Fruit fly (Drosophila melanogaster) whole organism, pupa: Measurements from ENCODE around the gene nAChRalpha7.

Experiments used
- CG10348 ChIP-seq: fragments of 200-800 bp; sonication (Bioruptor generic); IDR thresholded peaks from 2 replicates; pipeline ENCODE4 v1.3.6; 2022; ENCODE audit warnings: missing biosample characterization, missing genetic modification characterization
- CG12605 ChIP-seq: fragments of 200-800 bp; sonication (Bioruptor generic); IDR thresholded peaks from 2 replicates; pipeline ENCODE4 v1.3.6; 2022; ENCODE audit warnings: missing biosample characterization, missing genetic modification characterization
- CG13204 ChIP-seq: fragments of 200-800 bp; sonication (Bioruptor generic); optimal IDR thresholded peaks from 2 replicates; lab custom pipeline; 2018; ENCODE audit warnings: missing biosample characterization, mild to moderate bottlenecking, missing genetic modification characterization, moderate library complexity
- CG14655 ChIP-seq: fragments of 200-800 bp; sonication (Bioruptor generic); optimal IDR thresholded peaks from 3 replicates; lab custom pipeline; 2017; ENCODE audit warnings: mild to moderate bottlenecking, missing biosample characterization, missing genetic modification reagents, missing genetic modification characterization
- CG15710 ChIP-seq: fragments of 200-800 bp; sonication (Bioruptor generic); optimal IDR thresholded peaks from 2 replicates; lab custom pipeline; 2018; ENCODE audit warnings: missing biosample characterization, mild to moderate bottlenecking, missing genetic modification characterization, moderate library complexity
- CG17806 ChIP-seq: fragments of 200-800 bp; sonication (Bioruptor generic); optimal IDR thresholded peaks from 2 replicates; lab custom pipeline; 2018; ENCODE audit warnings: missing biosample characterization, mild to moderate bottlenecking, missing genetic modification characterization, moderate library complexity
- CG32121 ChIP-seq: fragments of 200-800 bp; sonication (Bioruptor generic); IDR thresholded peaks from 2 replicates; pipeline ENCODE4 v1.3.6; 2022; ENCODE audit warnings: missing biosample characterization, missing genetic modification characterization
- CG34367 ChIP-seq: fragments of 200-800 bp; sonication (Bioruptor generic); optimal IDR thresholded peaks from 2 replicates; lab custom pipeline; 2018; ENCODE audit warnings: missing biosample characterization, mild to moderate bottlenecking, missing genetic modification characterization
- CG4496 ChIP-seq: fragments of 200-800 bp; sonication (Bioruptor generic); IDR thresholded peaks from 3 replicates; pipeline ENCODE4 v1.3.6; 2022; ENCODE audit warnings: missing biosample characterization, missing genetic modification characterization
- CG8159 ChIP-seq: fragments of 200-800 bp; sonication (Bioruptor generic); optimal IDR thresholded peaks from 3 replicates; lab custom pipeline; 2018; ENCODE audit warnings: missing biosample characterization, mild to moderate bottlenecking, missing genetic modification characterization, moderate library complexity
- CG8301 ChIP-seq: fragments of 200-800 bp; sonication (Bioruptor generic); optimal IDR thresholded peaks from 2 replicates; lab custom pipeline; 2018; ENCODE audit warnings: missing biosample characterization, mild to moderate bottlenecking, missing genetic modification characterization
- CG9948 ChIP-seq: fragments of 200-800 bp; sonication (Bioruptor generic); optimal IDR thresholded peaks from 2 replicates; lab custom pipeline; 2018; ENCODE audit warnings: missing biosample characterization, mild to moderate bottlenecking, missing genetic modification characterization, moderate library complexity
- D1 ChIP-seq: fragments of 200-800 bp; sonication (Bioruptor generic); optimal IDR thresholded peaks from 2 replicates; lab custom pipeline; 2018; ENCODE audit warnings: missing biosample characterization, mild to moderate bottlenecking, missing genetic modification characterization, moderate library complexity
- EcR ChIP-seq: fragments of 200-800 bp; sonication (Bioruptor generic); optimal IDR thresholded peaks from 3 replicates; lab custom pipeline; 2019; ENCODE audit warnings: missing biosample characterization, missing genetic modification characterization, mild to moderate bottlenecking, moderate library complexity, missing genetic modification reagents
- Ets98B ChIP-seq: fragments of 200-800 bp; sonication (Bioruptor generic); IDR thresholded peaks from 2 replicates; pipeline ENCODE4 v1.3.6; 2022; ENCODE audit warnings: missing biosample characterization, missing genetic modification characterization
- Pif1A ChIP-seq: fragments of 200-800 bp; sonication (Bioruptor generic); optimal IDR thresholded peaks from 3 replicates; lab custom pipeline; 2016; ENCODE audit warnings: missing biosample characterization, missing genetic modification characterization
- Pif1B ChIP-seq: fragments of 200-800 bp; sonication (Bioruptor generic); optimal IDR thresholded peaks from 3 replicates; lab custom pipeline; 2016; ENCODE audit warnings: missing biosample characterization, missing genetic modification characterization
- Snoo ChIP-seq: fragments of 200-800 bp; sonication (Bioruptor generic); optimal IDR thresholded peaks from 3 replicates; lab custom pipeline; 2017; ENCODE audit warnings: missing biosample characterization, mild to moderate bottlenecking, missing genetic modification characterization, inconsistent platforms
- fd96Ca ChIP-seq: fragments of 200-800 bp; sonication (Bioruptor generic); IDR thresholded peaks from 3 replicates; pipeline ENCODE4 v1.3.6; 2022; ENCODE audit warnings: missing biosample characterization, missing genetic modification characterization
- gl ChIP-seq: fragments of 200-800 bp; sonication (Bioruptor generic); optimal IDR thresholded peaks from 2 replicates; lab custom pipeline; 2018; ENCODE audit warnings: missing biosample characterization, mild to moderate bottlenecking, missing genetic modification characterization
- rn ChIP-seq: fragments of 200-800 bp; sonication (Bioruptor generic); IDR thresholded peaks from 2 replicates; pipeline ENCODE4 v1.3.6; 2022; ENCODE audit warnings: missing biosample characterization, missing genetic modification characterization

The nAChRalpha7 gene

dm6 chrX:19348222-19348621, at the start of gene nAChRalpha7:
Gene nAChRalpha7, minus strand, starts transcription at chrX:19348447.
- no peak for TF ChIP-seq CG9948 (tag; lab: Kevin White, UChicago)
- TF ChIP-seq CG17806 = no peak
- no peak for TF ChIP-seq EcR (GFP tag; lab: Kevin White, UChicago)
- TF ChIP-seq Snoo (tag; lab: Kevin White, UChicago) = no peak
- TF ChIP-seq CG4496 (GFP tag; lab: Robert Waterston, UW) = no peak
- no peak for TF ChIP-seq CG8301 (tag; lab: Kevin White, UChicago)
- TF ChIP-seq Ets98B (GFP tag; lab: Robert Waterston, UW) = no peak
- TF ChIP-seq CG14655 (GFP tag; lab: Kevin White, UChicago) = no peak
- no peak for TF ChIP-seq Pif1A (GFP tag; lab: Kevin White, UChicago)
- no peak for TF ChIP-seq CG10348 (GFP tag; lab: Robert Waterston, UW)
- no peak for TF ChIP-seq rn (GFP tag; lab: Robert Waterston, UW)

- TF ChIP-seq Ets98B (GFP tag; lab: Robert Waterston, UW) = no peak
- TF ChIP-seq CG4496 (GFP tag; lab: Robert Waterston, UW) = no peak
- TF ChIP-seq CG8159 (tag; lab: Kevin White, UChicago) = no peak
- no peak for TF ChIP-seq CG12605
- TF ChIP-seq fd96Ca (GFP tag; lab: Robert Waterston, UW) = no peak
- TF ChIP-seq CG9948 (tag; lab: Kevin White, UChicago) = no peak
- TF ChIP-seq CG15710 = no peak
- no peak for TF ChIP-seq Snoo (tag; lab: Kevin White, UChicago)
- TF ChIP-seq CG32121 = no peak
- no peak for TF ChIP-seq Pif1B (GFP tag; lab: Kevin White, UChicago)
- no peak for TF ChIP-seq D1 (tag; lab: Kevin White, UChicago)
- no peak for TF ChIP-seq EcR (GFP tag; lab: Kevin White, UChicago)
- no peak for TF ChIP-seq Pif1A (GFP tag; lab: Kevin White, UChicago)
- no peak for TF ChIP-seq rn (GFP tag; lab: Robert Waterston, UW)
- no peak for TF ChIP-seq CG8301 (tag; lab: Kevin White, UChicago)
- TF ChIP-seq CG10348 (GFP tag; lab: Robert Waterston, UW) = no peak
- TF ChIP-seq CG34367 (tag; lab: Kevin White, UChicago) = no peak
- no peak for TF ChIP-seq CG13204 (GFP tag; lab: Kevin White, UChicago)
Observed at dm6 chrX:19396689-19397088, 48.4 kb upstream of the nAChRalpha7 start.

- TF ChIP-seq CG10348 (GFP tag; lab: Robert Waterston, UW) = no peak
- TF ChIP-seq CG8159 (tag; lab: Kevin White, UChicago) = no peak
- TF ChIP-seq Pif1A (GFP tag; lab: Kevin White, UChicago) = no peak
- no peak for TF ChIP-seq Ets98B (GFP tag; lab: Robert Waterston, UW)
- TF ChIP-seq Snoo (tag; lab: Kevin White, UChicago) = no peak
- no peak for TF ChIP-seq CG13204 (GFP tag; lab: Kevin White, UChicago)
- TF ChIP-seq gl (tag; lab: Kevin White, UChicago) = no peak
- TF ChIP-seq CG32121 = no peak
- no peak for TF ChIP-seq CG12605
- no peak for TF ChIP-seq CG8301 (tag; lab: Kevin White, UChicago)
- no peak for TF ChIP-seq CG17806
- TF ChIP-seq CG4496 (GFP tag; lab: Robert Waterston, UW) = no peak
- TF ChIP-seq CG9948 (tag; lab: Kevin White, UChicago) = no peak
- TF ChIP-seq CG14655 (GFP tag; lab: Kevin White, UChicago) = no peak
- TF ChIP-seq CG34367 (tag; lab: Kevin White, UChicago) = no peak
- no peak for TF ChIP-seq D1 (tag; lab: Kevin White, UChicago)
- no peak for TF ChIP-seq rn (GFP tag; lab: Robert Waterston, UW)
- TF ChIP-seq Pif1B (GFP tag; lab: Kevin White, UChicago) = no peak
- TF ChIP-seq CG15710 = no peak
- TF ChIP-seq, all 21 proteins: peak for 0
Observed at dm6 chrX:19390634-19391033, 42.4 kb upstream of the nAChRalpha7 start.

dm6 chrX:19375450-19375849, 27.2 kb upstream of the nAChRalpha7 start:
- TF ChIP-seq CG8159 (tag; lab: Kevin White, UChicago) (no peak), CG10348 (GFP tag; lab: Robert Waterston, UW) (no peak), CG14655 (GFP tag; lab: Kevin White, UChicago) (no peak), Snoo (tag; lab: Kevin White, UChicago) (no peak), rn (GFP tag; lab: Robert Waterston, UW) (no peak), EcR (GFP tag; lab: Kevin White, UChicago) (peak; percentile 35), gl (tag; lab: Kevin White, UChicago) (no peak), CG34367 (tag; lab: Kevin White, UChicago) (no peak), CG12605 (no peak), CG13204 (GFP tag; lab: Kevin White, UChicago) (no peak), CG4496 (GFP tag; lab: Robert Waterston, UW) (0 out of 3 replicates have a peak, but pooled peaks have one; percentile 14), CG32121 (no peak), CG8301 (tag; lab: Kevin White, UChicago) (no peak), CG17806 (no peak), D1 (tag; lab: Kevin White, UChicago) (no peak), CG15710 (no peak), fd96Ca (GFP tag; lab: Robert Waterston, UW) (no peak), Pif1B (GFP tag; lab: Kevin White, UChicago) (peak; percentile 3), Ets98B (GFP tag; lab: Robert Waterston, UW) (no peak), Pif1A (GFP tag; lab: Kevin White, UChicago) (peak; percentile 14), CG9948 (tag; lab: Kevin White, UChicago) (no peak)

dm6 chrX:19371996-19372410, 23.8 kb upstream of the nAChRalpha7 start:
- TF ChIP-seq gl (tag; lab: Kevin White, UChicago) = no peak
- no peak for TF ChIP-seq D1 (tag; lab: Kevin White, UChicago)
- no peak for TF ChIP-seq CG34367 (tag; lab: Kevin White, UChicago)
- no peak for TF ChIP-seq CG10348 (GFP tag; lab: Robert Waterston, UW)
- peak; percentile 93 for TF ChIP-seq EcR (GFP tag; lab: Kevin White, UChicago)
- peak; percentile 5 for TF ChIP-seq CG17806
- no peak for TF ChIP-seq CG12605
- no peak for TF ChIP-seq Snoo (tag; lab: Kevin White, UChicago)
- no peak for TF ChIP-seq Pif1B (GFP tag; lab: Kevin White, UChicago)
- peak; percentile 31; the same call in 1 of the 2 replicates for TF ChIP-seq rn (GFP tag; lab: Robert Waterston, UW)
- TF ChIP-seq CG8301 (tag; lab: Kevin White, UChicago) = peak; percentile 14
- TF ChIP-seq fd96Ca (GFP tag; lab: Robert Waterston, UW) = peak; percentile 30; the same call in 1 of the 3 replicates
- TF ChIP-seq CG9948 (tag; lab: Kevin White, UChicago) = no peak
- no peak for TF ChIP-seq CG14655 (GFP tag; lab: Kevin White, UChicago)
- TF ChIP-seq Pif1A (GFP tag; lab: Kevin White, UChicago) = no peak
- peak; percentile 42 for TF ChIP-seq CG13204 (GFP tag; lab: Kevin White, UChicago)
- TF ChIP-seq CG32121 = no peak
- no peak; the same call in none of the 2 replicates for TF ChIP-seq Ets98B (GFP tag; lab: Robert Waterston, UW)
- peak; percentile 0 for TF ChIP-seq CG15710
- TF ChIP-seq CG4496 (GFP tag; lab: Robert Waterston, UW) = no peak; the same call in 2 of the 3 replicates
- TF ChIP-seq CG8159 (tag; lab: Kevin White, UChicago) = no peak
- TF ChIP-seq, all 21 proteins: peak for 7
